Worm (Caenorhabditis elegans) whole organism, mixed stage, embryonic: ENCODE measurements around the gene H04M03.11.

ENCODE experiments used
- blmp-1 ChIP-seq: fragments of 150-350 bp; optimal IDR thresholded peaks from 2 replicates; lab custom pipeline; 2014; ENCODE audit warnings: missing biosample characterization, missing genetic modification characterization
- elt-1 ChIP-seq: sonication (generic microtip); optimal IDR thresholded peaks from 2 replicates; lab custom pipeline; 2017; ENCODE audit warnings: missing genetic modification characterization, mild to moderate bottlenecking, missing compliant biosample characterization, antibody characterized with exemption, moderate library complexity, borderline replicate concordance; ENCODE audit not compliant: insufficient read depth
- nhr-237 ChIP-seq: fragments of 150-350 bp; optimal IDR thresholded peaks from 2 replicates; lab custom pipeline; 2014; ENCODE audit warnings: missing biosample characterization, missing genetic modification characterization

DNA sequence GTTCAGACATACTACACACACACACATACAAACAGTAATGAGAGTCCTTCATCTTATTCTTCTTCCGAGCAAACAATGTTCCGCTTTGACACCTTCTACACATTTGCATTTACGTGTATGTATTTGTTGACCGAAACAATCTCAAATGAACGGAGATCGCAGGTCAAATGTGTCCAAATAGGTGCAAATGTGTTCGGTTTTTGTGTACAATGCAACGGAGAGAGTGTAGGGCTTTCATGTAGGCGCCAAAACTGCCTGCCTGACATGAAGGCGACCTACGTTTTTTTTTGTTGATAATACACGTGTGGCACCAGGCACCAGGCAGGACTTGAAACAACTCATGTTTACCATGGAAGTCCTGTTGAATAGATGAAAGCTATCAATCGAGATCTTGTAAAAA lies 27.4 kb downstream of the H04M03.11 start:
- TF ChIP-seq nhr-237 (tag; lab: Kevin White, UChicago) (no peak), blmp-1 (tag; lab: Kevin White, UChicago) (no peak), elt-1 (tag; lab: Kevin White, UChicago) (no peak)
